Fruit fly (Drosophila melanogaster): ENCODE results near the gene ThrRS.

DNA sequence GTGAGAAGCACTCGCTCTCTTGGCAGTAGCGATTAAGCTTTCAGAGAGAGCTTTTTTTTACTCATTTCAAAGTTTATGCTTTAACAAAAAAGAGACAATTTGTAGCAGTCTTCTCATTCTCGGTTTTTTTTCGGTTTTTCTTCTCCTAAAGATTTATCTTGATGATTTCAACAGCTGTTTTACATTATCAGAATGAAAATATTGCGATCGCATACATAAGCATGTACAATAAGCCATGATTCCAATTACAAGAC, 30.5 kb downstream of the ThrRS start:
- TF ChIP-seq Hr96 (GFP tag; optimal IDR thresholded peaks at IDR 0.05): no peak
- no peak for TF ChIP-seq cic (GFP tag; optimal IDR thresholded peaks at IDR 0.05)
- TF ChIP-seq tj (GFP tag; optimal IDR thresholded peaks at IDR 0.05): no peak
- no peak for TF ChIP-seq cnc (optimal IDR thresholded peaks at IDR 0.05)
- TF ChIP-seq Clk (GFP tag; optimal IDR thresholded peaks at IDR 0.05): no peak
- TF ChIP-seq CG14711 (tag; optimal IDR thresholded peaks at IDR 0.05): no peak
- TF ChIP-seq toe (GFP tag; optimal IDR thresholded peaks at IDR 0.05): no peak
- no peak for TF ChIP-seq kay (GFP tag; ENCODE audit: borderline replicate concordance)
- TF ChIP-seq pad (GFP tag; optimal IDR thresholded peaks at IDR 0.05): no peak

Data from whole organism, adult.